Worm (Caenorhabditis elegans): ENCODE measurements around the gene slc-25A18.1.

DNA sequence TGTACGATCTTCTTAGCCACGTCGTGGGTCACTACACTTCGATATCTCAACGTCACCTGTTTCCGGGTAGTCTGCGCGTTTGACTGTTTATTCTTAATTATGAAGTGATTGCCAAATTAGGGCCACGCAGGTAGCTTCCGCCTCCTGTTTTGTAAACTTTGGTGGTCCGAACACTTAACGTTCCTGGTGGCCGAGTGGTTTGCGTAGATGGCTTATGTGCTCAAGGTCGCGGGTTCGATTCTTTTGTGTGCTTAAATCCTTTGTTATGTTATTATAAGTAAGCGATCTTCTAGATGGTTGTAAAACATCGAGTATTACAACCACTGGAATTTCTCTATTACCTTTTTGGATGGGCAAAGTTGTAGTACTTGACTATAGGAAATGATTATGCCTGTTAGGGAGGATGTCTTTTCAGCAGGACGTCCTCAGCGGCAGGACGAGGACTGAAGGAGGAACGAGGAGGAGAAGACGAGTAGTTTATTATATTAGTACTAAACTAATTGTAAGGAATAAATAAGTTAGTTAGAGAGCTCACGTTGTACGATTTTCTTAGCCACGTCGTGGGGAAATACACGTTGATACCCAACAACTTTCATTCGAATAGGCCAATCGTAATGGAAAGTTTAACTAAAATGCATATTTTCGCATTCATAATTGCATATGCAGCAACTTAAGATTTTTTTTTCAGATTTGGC lies 26.8 kb downstream of the slc-25A18.1 start:
- TF ChIP-seq ama-1 (optimal IDR thresholded peaks at IDR 0.05) (no peak), pqm-1 (tag; optimal IDR thresholded peaks at IDR 0.05) (no peak), tbx-2 (tag; optimal IDR thresholded peaks at IDR 0.05) (no peak), nhr-11 (tag; optimal IDR thresholded peaks at IDR 0.05) (no peak), nhr-76 (tag; optimal IDR thresholded peaks at IDR 0.05) (no peak), nhr-237 (tag; optimal IDR thresholded peaks at IDR 0.05) (no peak), pag-3 (tag; optimal IDR thresholded peaks at IDR 0.05; ENCODE audit: borderline replicate concordance, insufficient read depth) (no peak), lir-3 (tag; optimal IDR thresholded peaks at IDR 0.05; ENCODE audit: poor library complexity) (no peak), unc-98 (GFP tag; IDR thresholded peaks at IDR 0.05) (no peak)
